ENCODE assay signal across 3 worm cellular contexts in the genomic region with DNA sequence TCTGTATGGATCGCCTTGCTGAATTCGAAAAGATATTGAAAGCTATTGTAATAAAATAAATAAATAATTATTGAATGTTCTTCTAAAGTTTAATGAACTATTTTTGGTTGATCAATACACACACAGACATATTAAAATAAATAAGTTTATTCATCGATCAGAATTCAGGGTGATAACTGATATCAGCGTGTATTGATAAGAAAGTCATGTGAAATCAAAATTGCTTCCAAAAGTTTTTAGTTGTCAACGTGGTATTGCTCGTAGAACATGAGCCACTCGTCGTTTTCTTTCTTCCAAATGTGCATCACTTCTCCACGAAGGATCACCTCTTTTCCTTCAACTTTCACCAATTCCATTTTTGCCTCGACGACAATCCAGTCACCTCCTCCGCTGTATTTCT.
TF ChIP-seq lines count a peak whose summit lies in the region.

No protein-coding gene starts in this region.

TF ChIP-seq in whole organism, L1 larva, 84 proteins besides CTCF, POLR2A, EP300 and RAD21:
- TF ChIP-seq pax-3 (tag; optimal IDR thresholded peaks at IDR 0.05; lab: Kevin White, UChicago) (no peak), elt-2 (tag; optimal IDR thresholded peaks at IDR 0.05; lab: Kevin White, UChicago) (peak; percentile 79)

TF ChIP-seq in whole organism, L3 larva, 47 proteins besides CTCF, POLR2A, EP300 and RAD21:
- TF ChIP-seq pqm-1 (tag; optimal IDR thresholded peaks at IDR 0.05; lab: Kevin White, UChicago), result peak; percentile 75
- no peak for TF ChIP-seq nhr-11 (tag; optimal IDR thresholded peaks at IDR 0.05; lab: Kevin White, UChicago)
- TF ChIP-seq jun-1 (tag; optimal IDR thresholded peaks at IDR 0.05; lab: Kevin White, UChicago), result no peak
- TF ChIP-seq ceh-9 (tag; optimal IDR thresholded peaks at IDR 0.05; lab: Kevin White, UChicago), result no peak
- TF ChIP-seq eor-1 (tag; optimal IDR thresholded peaks at IDR 0.05; lab: Kevin White, UChicago), result no peak
- TF ChIP-seq lin-15B (tag; optimal IDR thresholded peaks at IDR 0.05; lab: Kevin White, UChicago), result no peak
- no peak for TF ChIP-seq nhr-28 (tag; optimal IDR thresholded peaks at IDR 0.05; lab: Kevin White, UChicago)
- TF ChIP-seq elt-2 (tag; optimal IDR thresholded peaks at IDR 0.05; lab: Kevin White, UChicago), result peak; percentile 66
- no peak for TF ChIP-seq fkh-10 (GFP tag; optimal IDR thresholded peaks at IDR 0.05; lab: Kevin White, UChicago)
- TF ChIP-seq nhr-25 (tag; optimal IDR thresholded peaks at IDR 0.05; lab: Kevin White, UChicago), result no peak
- TF ChIP-seq nhr-67 (tag; optimal IDR thresholded peaks at IDR 0.05; lab: Kevin White, UChicago), result no peak
- TF ChIP-seq mdl-1 (tag; optimal IDR thresholded peaks at IDR 0.05; lab: Kevin White, UChicago), result no peak
- no peak for TF ChIP-seq mml-1 (tag; optimal IDR thresholded peaks at IDR 0.05; lab: Kevin White, UChicago)
- no peak for TF ChIP-seq ama-1 (optimal IDR thresholded peaks at IDR 0.05; lab: Kevin White, UChicago)

TF ChIP-seq in whole organism, L4 larva, 104 proteins besides CTCF, POLR2A, EP300 and RAD21:
- TF ChIP-seq daf-19 (GFP tag; conservative IDR thresholded peaks at IDR 0.05; lab: Robert Waterston, UW) (no peak), pqm-1 (tag; optimal IDR thresholded peaks at IDR 0.05; lab: Kevin White, UChicago) (peak; percentile 2)

Comparison
In these comparisons a context has a peak if more than half of its experiments do, and no peak if none do; other contexts are left out.
1. Of the 29 proteins assayed by ChIP-seq in both whole organism, L4 larva and whole organism, L1 larva: peak only in whole organism, L4 larva: pqm-1; only in whole organism, L1 larva: none; in both: none; in neither: 28.